Worm (Caenorhabditis elegans): ENCODE data around the gene F21G4.3.
A peak's percentile ranks its signal among the peaks of the same experiment; 100 is the strongest.

The F21G4.3 gene

DNA sequence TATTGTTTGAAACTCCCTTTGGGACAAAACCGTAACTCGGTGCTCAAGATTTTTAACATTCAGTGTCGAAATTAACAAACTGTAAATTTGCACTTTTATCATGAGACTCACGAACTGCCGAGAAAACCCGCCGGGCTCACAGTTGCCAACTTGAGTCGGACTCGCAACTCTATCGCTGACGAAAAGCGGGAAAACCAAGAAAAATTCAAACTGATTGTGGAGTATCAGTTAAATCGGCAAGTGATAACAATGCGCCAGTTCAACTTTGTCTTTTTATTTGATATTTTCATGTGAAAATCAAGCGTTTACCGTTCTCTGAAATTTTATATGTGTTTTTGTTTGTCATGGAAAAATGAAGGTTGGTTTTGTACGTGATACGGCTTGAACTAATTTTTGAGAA is 12.4 kb upstream of the F21G4.3 start:
- TF ChIP-seq F57A8.1 (GFP tag; optimal IDR thresholded peaks at IDR 0.05) (no peak), nhr-80 (tag; optimal IDR thresholded peaks at IDR 0.05) (peak; percentile 68)

DNA sequence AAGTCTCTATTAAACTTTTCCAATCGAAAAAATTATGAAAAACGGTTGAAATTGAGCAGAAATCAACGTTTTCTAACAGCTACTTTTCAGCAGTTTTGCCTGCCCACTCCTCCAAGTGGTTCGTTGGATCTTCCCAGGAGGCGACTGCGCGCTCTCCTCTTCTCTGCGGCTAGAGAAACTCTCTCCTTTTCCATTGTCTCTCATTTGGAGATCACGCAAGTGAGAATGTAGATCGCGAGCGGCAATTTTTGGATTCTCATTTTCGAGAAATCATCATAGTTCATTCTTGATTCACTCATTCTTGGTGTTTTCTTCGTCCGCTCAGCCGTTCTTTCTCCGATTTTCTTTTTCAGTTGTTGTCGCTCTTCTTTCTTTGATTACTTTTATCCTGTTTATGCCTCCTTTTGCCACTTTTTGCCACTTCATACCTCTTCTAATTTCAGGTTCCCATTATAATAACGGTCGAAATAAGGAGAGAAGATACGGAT is 11.1 kb upstream of the F21G4.3 start, which contains the start of gene mrp-4:
mrp-4 (plus strand) TSS at position 438 of the 488 bp plus-strand sequence.
- TF ChIP-seq nhr-120 (GFP tag; IDR thresholded peaks at IDR 0.05) (no peak), Y79H2A.3 (GFP tag; conservative IDR thresholded peaks at IDR 0.05) (no peak), ztf-3 (GFP tag; optimal IDR thresholded peaks at IDR 0.05) (no peak), sdz-38 (tag; optimal IDR thresholded peaks at IDR 0.05) (no peak), madf-3 (GFP tag; IDR thresholded peaks at IDR 0.05) (0 out of 2 replicates have a peak, but pooled peaks have one; percentile 53), hsf-1 (GFP tag; IDR thresholded peaks at IDR 0.05) (peak; percentile 63), F57A8.1 (GFP tag; optimal IDR thresholded peaks at IDR 0.05) (no peak), tlf-1 (GFP tag; optimal IDR thresholded peaks at IDR 0.05) (no peak), hlh-26 (GFP tag; conservative IDR thresholded peaks at IDR 0.05) (no peak), lag-1 (GFP tag; IDR thresholded peaks at IDR 0.05) (no peak), T07F8.4 (tag; optimal IDR thresholded peaks at IDR 0.05) (no peak), D2030.7 (GFP tag; IDR thresholded peaks at IDR 0.05) (peak; percentile 60), madf-6 (GFP tag; IDR thresholded peaks at IDR 0.05) (peak; percentile 77), ekl-4 (GFP tag; IDR thresholded peaks at IDR 0.05) (no peak), attf-5 (GFP tag; optimal IDR thresholded peaks at IDR 0.05) (no peak), dpl-1 (GFP tag; optimal IDR thresholded peaks at IDR 0.05) (peak; percentile 36), C06A6.2 (GFP tag; conservative IDR thresholded peaks at IDR 0.05) (no peak), chd-7 (tag; optimal IDR thresholded peaks at IDR 0.05) (no peak), attf-3 (GFP tag; conservative IDR thresholded peaks at IDR 0.05) (no peak), nhr-80 (tag; optimal IDR thresholded peaks at IDR 0.05) (no peak), sea-2 (GFP tag; IDR thresholded peaks at IDR 0.05) (no peak), rec-8 (tag; optimal IDR thresholded peaks at IDR 0.05) (no peak), ceh-91 (GFP tag; IDR thresholded peaks at IDR 0.05) (no peak), F52B5.7 (tag; optimal IDR thresholded peaks at IDR 0.05) (no peak), aptf-2 (GFP tag; conservative IDR thresholded peaks at IDR 0.05) (peak; percentile 100), akir-1 (GFP tag; optimal IDR thresholded peaks at IDR 0.05) (no peak), hmg-1.2 (GFP tag; IDR thresholded peaks at IDR 0.05) (peak; percentile 82), mxl-1 (tag; optimal IDR thresholded peaks at IDR 0.05) (no peak), atf-7 (tag; optimal IDR thresholded peaks at IDR 0.05) (no peak), B0019.2 (GFP tag; conservative IDR thresholded peaks at IDR 0.05) (no peak), fkh-3 (tag; optimal IDR thresholded peaks at IDR 0.05) (no peak), ccch-3 (GFP tag; optimal IDR thresholded peaks at IDR 0.05) (no peak), die-1 (tag; optimal IDR thresholded peaks at IDR 0.05) (no peak), egl-18 (GFP tag; IDR thresholded peaks at IDR 0.05) (no peak), zim-3 (tag; optimal IDR thresholded peaks at IDR 0.05) (no peak), B0336.3 (GFP tag; IDR thresholded peaks at IDR 0.05) (no peak), efl-1 (GFP tag; optimal IDR thresholded peaks at IDR 0.05) (peak; percentile 90), ZK185.1 (tag; optimal IDR thresholded peaks at IDR 0.05; ENCODE audit: poor library complexity, severe bottlenecking) (no peak), ztf-26 (tag; optimal IDR thresholded peaks at IDR 0.05) (no peak), aptf-3 (GFP tag; IDR thresholded peaks at IDR 0.05) (peak; percentile 99), cebp-2 (GFP tag; IDR thresholded peaks at IDR 0.05) (no peak), tbx-9 (tag; optimal IDR thresholded peaks at IDR 0.05; ENCODE audit: borderline replicate concordance) (no peak), F57C9.4 (tag; optimal IDR thresholded peaks at IDR 0.05) (no peak), tbp1 (GFP tag; optimal IDR thresholded peaks at IDR 0.05) (no peak), madf-8 (GFP tag; conservative IDR thresholded peaks at IDR 0.05) (peak; percentile 41), ceh-58 (GFP tag; IDR thresholded peaks at IDR 0.05) (no peak), dox-1 (GFP tag; IDR thresholded peaks at IDR 0.05) (no peak), ceh-100 (GFP tag; IDR thresholded peaks at IDR 0.05) (no peak)

Data from whole organism, young adult.